Fruit fly (Drosophila melanogaster) whole organism, embryonic: ENCODE measurements around the gene shams.

Experiments
- Bgb ChIP-seq: fragments of 200-800 bp; sonication (Bioruptor generic); IDR thresholded peaks from 2 replicates; pipeline ENCODE4 v1.3.6; 2022; ENCODE audit warnings: missing biosample characterization, missing genetic modification characterization; ENCODE audit not compliant: partially characterized antibody
- CG1024 ChIP-seq: fragments of 200-800 bp; sonication (Bioruptor generic); IDR thresholded peaks from 2 replicates; pipeline ENCODE4 v1.3.6; 2022; ENCODE audit warnings: missing biosample characterization, missing genetic modification characterization
- CG10979 ChIP-seq: fragments of 200-800 bp; sonication (Bioruptor generic); optimal IDR thresholded peaks from 2 replicates; lab custom pipeline; 2018; ENCODE audit warnings: missing biosample characterization, mild to moderate bottlenecking, missing genetic modification characterization, moderate library complexity
- CG12659 ChIP-seq: fragments of 200-800 bp; sonication (Bioruptor generic); optimal IDR thresholded peaks from 3 replicates; lab custom pipeline; 2017; ENCODE audit warnings: mild to moderate bottlenecking, missing biosample characterization, missing genetic modification reagents, missing genetic modification characterization
- CG15514 ChIP-seq: fragments of 200-800 bp; sonication (Bioruptor generic); optimal IDR thresholded peaks from 3 replicates; lab custom pipeline; 2017; ENCODE audit warnings: missing biosample characterization, missing genetic modification characterization, mild to moderate bottlenecking, moderate library complexity, missing genetic modification reagents
- CG16813 ChIP-seq: fragments of 200-800 bp; sonication (Bioruptor generic); IDR thresholded peaks from 3 replicates; pipeline ENCODE4 v1.3.6; 2022; ENCODE audit warnings: missing biosample characterization, missing genetic modification characterization; ENCODE audit not compliant: partially characterized antibody
- CG17186 ChIP-seq: fragments of 200-800 bp; sonication (Bioruptor generic); optimal IDR thresholded peaks from 3 replicates; lab custom pipeline; 2017; ENCODE audit warnings: missing biosample characterization, missing genetic modification reagents, missing genetic modification characterization
- CG17328 ChIP-seq: fragments of 200-800 bp; sonication (Bioruptor generic); IDR thresholded peaks from 2 replicates; pipeline ENCODE4 v1.3.6; 2022; ENCODE audit warnings: missing biosample characterization, missing genetic modification characterization
- CG2889 ChIP-seq: fragments of 200-800 bp; sonication (Bioruptor generic); IDR thresholded peaks from 3 replicates; pipeline ENCODE4 v1.3.6; 2022; ENCODE audit warnings: missing biosample characterization, missing genetic modification characterization
- CG31388 ChIP-seq: fragments of 200-800 bp; sonication (Bioruptor generic); optimal IDR thresholded peaks from 2 replicates; lab custom pipeline; 2016; ENCODE audit warnings: missing biosample characterization, missing genetic modification characterization
- CG33213 ChIP-seq: fragments of 200-800 bp; sonication (Bioruptor generic); optimal IDR thresholded peaks from 3 replicates; lab custom pipeline; 2016; ENCODE audit warnings: missing biosample characterization, missing genetic modification characterization
- CG4617 ChIP-seq: fragments of 200-800 bp; sonication (Bioruptor generic); optimal IDR thresholded peaks from 3 replicates; lab custom pipeline; 2016; ENCODE audit warnings: missing biosample characterization, missing genetic modification characterization, borderline replicate concordance
- CG5953 ChIP-seq: fragments of 200-800 bp; sonication (Bioruptor generic); IDR thresholded peaks from 2 replicates; pipeline ENCODE4 v1.3.6; 2022; ENCODE audit warnings: missing biosample characterization, missing genetic modification characterization
- CG6654 ChIP-seq: fragments of 200-800 bp; sonication (Bioruptor generic); optimal IDR thresholded peaks from 2 replicates; lab custom pipeline; 2017; ENCODE audit warnings: missing biosample characterization, mild to moderate bottlenecking, missing genetic modification characterization
- CG6689 ChIP-seq: fragments of 200-800 bp; sonication (Bioruptor generic); IDR thresholded peaks from 2 replicates; pipeline ENCODE4 v1.3.6; 2022; ENCODE audit warnings: missing biosample characterization, missing genetic modification characterization
- CG8281 ChIP-seq: fragments of 200-800 bp; sonication (Bioruptor generic); optimal IDR thresholded peaks from 2 replicates; lab custom pipeline; 2018; ENCODE audit warnings: missing biosample characterization, mild to moderate bottlenecking, missing genetic modification characterization, moderate library complexity
- CG8290 ChIP-seq, 3 experiments: fragments of 200-800 bp; sonication (Bioruptor generic); optimal IDR thresholded peaks; 2 replicates each; lab custom pipeline; 2016 to 2019; ENCODE audit warnings: missing biosample characterization in 3 of 3, missing genetic modification characterization in 3 of 3, mild to moderate bottlenecking in 2 of 3, moderate library complexity in 1 of 3
- Camta ChIP-seq: fragments of 200-800 bp; sonication (Bioruptor generic); optimal IDR thresholded peaks from 2 replicates; lab custom pipeline; 2016; ENCODE audit warnings: missing biosample characterization, missing genetic modification characterization
- CkIIα-i1 ChIP-seq: fragments of 200-800 bp; sonication (Bioruptor generic); IDR thresholded peaks from 2 replicates; pipeline ENCODE4 v1.3.6; 2022; ENCODE audit warnings: missing biosample characterization, missing genetic modification characterization
- Dp ChIP-seq: fragments of 200-800 bp; sonication (Bioruptor generic); optimal IDR thresholded peaks from 2 replicates; lab custom pipeline; 2018; ENCODE audit warnings: missing biosample characterization, mild to moderate bottlenecking, missing genetic modification characterization, moderate library complexity
- Ets65A ChIP-seq: fragments of 200-800 bp; sonication (Bioruptor generic); peaks from one replicate; lab custom pipeline; 2016; ENCODE audit warnings: missing biosample characterization, missing genetic modification characterization
- Kr ChIP-seq: fragments of 200-800 bp; sonication (Bioruptor generic); optimal IDR thresholded peaks from 2 replicates; lab custom pipeline; 2017; ENCODE audit warnings: missing biosample characterization, mild to moderate bottlenecking, missing genetic modification characterization
- MBD-R2 ChIP-seq: fragments of 200-800 bp; sonication (Bioruptor generic); IDR thresholded peaks from 2 replicates; pipeline ENCODE4 v1.3.6; 2022; ENCODE audit warnings: missing biosample characterization, missing genetic modification characterization
- MESR4 ChIP-seq: fragments of 200-800 bp; sonication (Bioruptor generic); optimal IDR thresholded peaks from 2 replicates; lab custom pipeline; 2018; ENCODE audit warnings: missing biosample characterization, mild to moderate bottlenecking, missing genetic modification characterization, moderate library complexity
- Med ChIP-seq: fragments of 200-800 bp; sonication (Bioruptor generic); peaks from one replicate; lab custom pipeline; 2016; ENCODE audit warnings: missing biosample characterization, missing genetic modification characterization, mild to moderate bottlenecking, inconsistent platforms, moderate library complexity
- Mrtf ChIP-seq: fragments of 200-800 bp; sonication (Bioruptor generic); IDR thresholded peaks from 3 replicates; pipeline ENCODE4 v1.3.6; 2022; ENCODE audit warnings: missing biosample characterization, missing genetic modification characterization
- NC2β ChIP-seq: fragments of 200-800 bp; sonication (Bioruptor generic); optimal IDR thresholded peaks from 2 replicates; lab custom pipeline; 2016; ENCODE audit warnings: missing biosample characterization, missing genetic modification characterization
- Nf-YB ChIP-seq: fragments of 200-800 bp; sonication (Bioruptor generic); optimal IDR thresholded peaks from 3 replicates; lab custom pipeline; 2019; ENCODE audit warnings: missing biosample characterization, mild to moderate bottlenecking, missing genetic modification characterization, moderate library complexity
- Oli ChIP-seq: fragments of 200-800 bp; sonication (Bioruptor generic); optimal IDR thresholded peaks from 2 replicates; lab custom pipeline; 2018; ENCODE audit warnings: missing biosample characterization, mild to moderate bottlenecking, missing genetic modification characterization, moderate library complexity
- Pdp1 ChIP-seq, 2 experiments: fragments of 200-800 bp; sonication (Bioruptor generic); optimal IDR thresholded peaks; 3 replicates each; lab custom pipeline; 2016; ENCODE audit warnings: missing biosample characterization in 2 of 2, missing genetic modification characterization in 2 of 2, mild to moderate bottlenecking in 1 of 2, moderate library complexity in 1 of 2
- Rx ChIP-seq: fragments of 200-800 bp; sonication (Bioruptor generic); IDR thresholded peaks from 2 replicates; pipeline ENCODE4 v1.3.6; 2022; ENCODE audit warnings: missing biosample characterization, missing genetic modification characterization
- Sin3A ChIP-seq: fragments of >200 bp; optimal IDR thresholded peaks from 2 replicates; lab custom pipeline; 2018
- Sox100B ChIP-seq: fragments of 200-800 bp; sonication (Bioruptor generic); optimal IDR thresholded peaks from 3 replicates; lab custom pipeline; 2018; ENCODE audit warnings: missing biosample characterization, mild to moderate bottlenecking, missing genetic modification characterization
- Sry-δ ChIP-seq: fragments of 200-800 bp; sonication (Bioruptor generic); optimal IDR thresholded peaks from 2 replicates; lab custom pipeline; 2016; ENCODE audit warnings: missing biosample characterization, missing genetic modification characterization
- chinmo ChIP-seq: fragments of 200-800 bp; sonication (Bioruptor generic); IDR thresholded peaks from 4 replicates; pipeline ENCODE4 v1.3.6; 2022; ENCODE audit warnings: missing biosample characterization, missing genetic modification characterization; ENCODE audit not compliant: partially characterized antibody
- exex ChIP-seq: fragments of 200-800 bp; sonication (Bioruptor generic); optimal IDR thresholded peaks from 4 replicates; lab custom pipeline; 2018; ENCODE audit warnings: missing biosample characterization, mild to moderate bottlenecking, missing genetic modification characterization, moderate library complexity
- gcm2 ChIP-seq: fragments of 200-800 bp; sonication (Bioruptor generic); optimal IDR thresholded peaks from 2 replicates; lab custom pipeline; 2016; ENCODE audit warnings: missing biosample characterization, missing genetic modification characterization
- jumu ChIP-seq: fragments of 200-800 bp; sonication (Bioruptor generic); optimal IDR thresholded peaks from 3 replicates; lab custom pipeline; 2016; ENCODE audit warnings: missing biosample characterization, missing genetic modification characterization
- klu ChIP-seq: fragments of 200-800 bp; sonication (Bioruptor generic); IDR thresholded peaks from 2 replicates; pipeline ENCODE4 v1.3.6; 2022; ENCODE audit warnings: missing biosample characterization, missing genetic modification characterization
- knrl ChIP-seq: fragments of 200-800 bp; sonication (Bioruptor generic); IDR thresholded peaks from 3 replicates; pipeline ENCODE4 v1.3.6; 2022; ENCODE audit warnings: missing biosample characterization, missing genetic modification characterization; ENCODE audit not compliant: partially characterized antibody
- lov ChIP-seq, 2 experiments: fragments of 200-800 bp in 1 of 2; fragments of >200 bp in 1 of 2; sonication (Bioruptor generic) in 1 of 2; IDR thresholded peaks in 1 of 2; optimal IDR thresholded peaks in 1 of 2; 2 replicates in 1 of 2; 3 replicates in 1 of 2; pipeline versions ENCODE4 v1.3.6 to Lab custom; 2017 to 2022; ENCODE audit warnings: missing biosample characterization in 1 of 2, missing genetic modification characterization in 1 of 2
- pb ChIP-seq: fragments of 200-800 bp; sonication (Bioruptor generic); optimal IDR thresholded peaks from 3 replicates; lab custom pipeline; 2016; ENCODE audit warnings: missing biosample characterization, missing genetic modification characterization
- row ChIP-seq: fragments of 200-800 bp; sonication (Bioruptor generic); IDR thresholded peaks from 3 replicates; pipeline ENCODE4 v1.3.6; 2022; ENCODE audit warnings: missing biosample characterization, missing genetic modification characterization
- seq ChIP-seq: fragments of 200-800 bp; sonication (Bioruptor generic); IDR thresholded peaks from 2 replicates; pipeline ENCODE4 v1.3.6; 2022; ENCODE audit warnings: missing biosample characterization, missing genetic modification characterization
- stwl ChIP-seq: fragments of 200-800 bp; sonication (Bioruptor generic); optimal IDR thresholded peaks from 3 replicates; lab custom pipeline; 2018; ENCODE audit warnings: missing biosample characterization, mild to moderate bottlenecking, missing genetic modification characterization, moderate library complexity
- trem ChIP-seq: fragments of 200-800 bp; optimal IDR thresholded peaks from 3 replicates; lab custom pipeline; 2019; ENCODE audit warnings: missing biosample characterization, mild to moderate bottlenecking, missing genetic modification characterization, moderate library complexity
- twi ChIP-seq: fragments of 200-800 bp; optimal IDR thresholded peaks from 2 replicates; lab custom pipeline; 2019; ENCODE audit warnings: missing biosample characterization, mild to moderate bottlenecking, missing genetic modification characterization, moderate library complexity
- tx ChIP-seq: fragments of 200-800 bp; sonication (Bioruptor generic); optimal IDR thresholded peaks from 2 replicates; lab custom pipeline; 2016; ENCODE audit warnings: missing biosample characterization, missing genetic modification characterization

Gene shams

dm6 chr3R:25102253-25102652, 27.8 kb upstream of the shams start, which contains the start of gene CG45095 (continued):
- no peak for TF ChIP-seq MESR4 (GFP tag; lab: Kevin White, UChicago)
- TF ChIP-seq Nf-YB (GFP tag; lab: Kevin White, UChicago): no peak

dm6 chr3R:25097486-25097885, 23.1 kb upstream of the shams start, which contains the start of the genes CG33095 and CG33096:
TSS of gene CG33095 (plus strand) at chr3R:25097672.
TSS of gene CG33096 (plus strand) at chr3R:25097672.
- peak; percentile 77 for TF ChIP-seq Med
- 0 out of 3 replicates have a peak, but pooled peaks have one; percentile 43 for TF ChIP-seq CG16813 (GFP tag; lab: Robert Waterston, UW)
- TF ChIP-seq Camta (GFP tag; lab: Kevin White, UChicago): no peak
- no peak for TF ChIP-seq tx (GFP tag; lab: Kevin White, UChicago)
- TF ChIP-seq CG8281: no peak
- no peak for TF ChIP-seq jumu (GFP tag; lab: Kevin White, UChicago)
- 0 out of 3 replicates have a peak, but pooled peaks have one; percentile 10 for TF ChIP-seq knrl (GFP tag; lab: Robert Waterston, UW)
- no peak for TF ChIP-seq seq (GFP tag; lab: Robert Waterston, UW)
- TF ChIP-seq CkIIα-i1 (GFP tag; lab: Robert Waterston, UW): no peak
- TF ChIP-seq Kr: no peak
- no peak for TF ChIP-seq Oli (tag; lab: Kevin White, UChicago)
- peak; percentile 83 for TF ChIP-seq MBD-R2 (GFP tag; lab: Robert Waterston, UW)
- peak; percentile 9 for TF ChIP-seq Sin3A (lab: Kevin White, UChicago)
- TF ChIP-seq CG6654 (GFP tag; lab: Kevin White, UChicago): no peak
- TF ChIP-seq CG2889 (GFP tag; lab: Robert Waterston, UW): no peak
- no peak for TF ChIP-seq pb (GFP tag; lab: Kevin White, UChicago)
- TF ChIP-seq exex: no peak
- TF ChIP-seq Sox100B (GFP tag; lab: Kevin White, UChicago): no peak
- TF ChIP-seq twi (tag; lab: Kevin White, UChicago): no peak
- no peak for TF ChIP-seq CG5953
- TF ChIP-seq Pdp1 (GFP tag; optimal IDR thresholded peaks at IDR 0.05; lab: Kevin White, UChicago): no peak
- peak; percentile 57 for TF ChIP-seq CG12659 (GFP tag; lab: Kevin White, UChicago)
- peak; percentile 88 for TF ChIP-seq row (GFP tag; lab: Robert Waterston, UW)
- no peak for TF ChIP-seq CG1024 (GFP tag; lab: Robert Waterston, UW)
- TF ChIP-seq gcm2 (GFP tag; lab: Kevin White, UChicago): no peak
- peak; percentile 35 for TF ChIP-seq trem
- peak; percentile 38 for TF ChIP-seq Sry-δ
- peak; percentile 85 for TF ChIP-seq CG6689 (GFP tag; lab: Robert Waterston, UW)
- no peak for TF ChIP-seq CG10979
- TF ChIP-seq CG4617: peak; percentile 84
- TF ChIP-seq CG17328 (GFP tag; lab: Robert Waterston, UW): no peak
- no peak for TF ChIP-seq Rx (GFP tag; lab: Robert Waterston, UW)
- no peak; the same call in 1 of the 2 replicates for TF ChIP-seq Bgb (GFP tag; lab: Robert Waterston, UW)
- peak; percentile 86 for TF ChIP-seq Ets65A (GFP tag; lab: Kevin White, UChicago)
- TF ChIP-seq CG31388 (GFP tag; lab: Kevin White, UChicago): no peak
- TF ChIP-seq Dp (GFP tag; lab: Kevin White, UChicago): peak; percentile 27
- no peak for TF ChIP-seq lov (optimal IDR thresholded peaks at IDR 0.05; lab: Kevin White, UChicago)
- no peak for TF ChIP-seq lov (GFP tag; IDR thresholded peaks at IDR 0.05; lab: Robert Waterston, UW)
- TF ChIP-seq CG17186: no peak
- TF ChIP-seq CG33213 (GFP tag; lab: Kevin White, UChicago): peak; percentile 76
- no peak for TF ChIP-seq Mrtf (GFP tag; lab: Robert Waterston, UW)
- TF ChIP-seq klu: no peak
- TF ChIP-seq CG8290 (GFP tag; optimal IDR thresholded peaks at IDR 0.05; lab: Kevin White, UChicago): peak; percentile 75
- TF ChIP-seq CG8290 (tag; optimal IDR thresholded peaks at IDR 0.05; lab: Kevin White, UChicago): peak in 1 of 2 experiments; percentile 2
- TF ChIP-seq CG15514 (GFP tag; lab: Kevin White, UChicago): peak; percentile 98
- TF ChIP-seq chinmo (GFP tag; lab: Robert Waterston, UW): 0 out of 4 replicates have a peak, but pooled peaks have one; percentile 38
- peak; percentile 0 for TF ChIP-seq NC2β
- TF ChIP-seq stwl (tag; lab: Kevin White, UChicago): peak; percentile 84
